Fruit fly (Drosophila melanogaster) whole organism, wandering third instar larva: ENCODE measurements around the gene alphaCOP.

ENCODE experiments used
- Abd-B ChIP-seq: fragments of >200 bp; optimal IDR thresholded peaks from 2 replicates; lab custom pipeline; 2017; ENCODE audit warnings: missing biosample characterization, missing genetic modification characterization
- CG9705 ChIP-seq: fragments of 200-800 bp; sonication (Bioruptor generic); optimal IDR thresholded peaks from 2 replicates; lab custom pipeline; 2018; ENCODE audit warnings: missing biosample characterization, mild to moderate bottlenecking, missing genetic modification characterization
- Dfd ChIP-seq: fragments of >200 bp; optimal IDR thresholded peaks from 2 replicates; lab custom pipeline; 2017; ENCODE audit warnings: missing biosample characterization, missing genetic modification characterization
- Dif ChIP-seq: fragments of 200-275, 200-300 bp; sonication (Bioruptor generic); optimal IDR thresholded peaks from 2 replicates; lab custom pipeline; 2018; ENCODE audit warnings: missing biosample characterization, missing genetic modification characterization; ENCODE audit not compliant: partially characterized antibody
- Hr78 ChIP-seq: fragments of >200 bp; optimal IDR thresholded peaks from 2 replicates; lab custom pipeline; 2017; ENCODE audit warnings: missing biosample characterization, missing genetic modification characterization
- br ChIP-seq: fragments of 200-800 bp; sonication (Bioruptor generic); optimal IDR thresholded peaks from 2 replicates; lab custom pipeline; 2016; ENCODE audit warnings: missing biosample characterization, missing genetic modification characterization
- brk ChIP-seq: fragments of 200-800 bp; sonication (Bioruptor generic); optimal IDR thresholded peaks from 2 replicates; lab custom pipeline; 2016; ENCODE audit warnings: missing biosample characterization, mild to moderate bottlenecking, missing genetic modification characterization
- foxo ChIP-seq, 2 experiments: fragments of 200-800 bp; sonication (Bioruptor generic); optimal IDR thresholded peaks; 2 replicates in 1 of 2; 3 replicates in 1 of 2; lab custom pipeline; 2016 to 2017; ENCODE audit warnings: missing biosample characterization in 2 of 2, missing genetic modification characterization in 2 of 2
- h ChIP-seq: fragments of 200-800 bp; sonication (Bioruptor generic); optimal IDR thresholded peaks from 3 replicates; lab custom pipeline; 2016; ENCODE audit warnings: missing biosample characterization, mild to moderate bottlenecking, missing genetic modification characterization
- pan ChIP-seq: fragments of >200 bp; optimal IDR thresholded peaks from 2 replicates; lab custom pipeline; 2017
- rgr ChIP-seq: fragments of 200-800 bp; sonication (Bioruptor generic); optimal IDR thresholded peaks from 3 replicates; lab custom pipeline; 2016; ENCODE audit warnings: missing biosample characterization, mild to moderate bottlenecking, missing genetic modification characterization
- sv ChIP-seq: fragments of 200-800 bp; sonication (Bioruptor generic); optimal IDR thresholded peaks from 3 replicates; lab custom pipeline; 2016; ENCODE audit warnings: missing biosample characterization, missing genetic modification characterization
- usp ChIP-seq: fragments of >200 bp; optimal IDR thresholded peaks from 2 replicates; lab custom pipeline; 2017; ENCODE audit warnings: missing biosample characterization, missing genetic modification characterization

DNA sequence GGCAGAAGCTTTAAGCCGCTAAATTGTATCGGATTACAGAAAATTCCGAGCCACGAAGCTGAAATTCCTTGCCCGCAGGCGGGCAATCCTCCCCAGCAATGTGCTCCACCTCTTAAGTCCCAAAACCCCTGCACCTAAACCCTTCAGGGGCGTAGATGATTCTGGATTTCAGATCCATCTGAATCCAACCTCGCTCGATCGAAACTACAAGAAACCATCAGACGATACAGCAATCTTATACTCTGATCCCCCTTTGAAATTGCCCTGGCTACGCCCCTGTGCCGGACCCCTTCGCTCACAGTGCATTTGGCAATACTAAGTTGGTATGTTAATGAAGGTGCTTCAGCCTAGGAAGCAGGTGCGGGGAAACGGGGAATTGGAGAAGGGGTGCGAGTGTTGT is 38.1 kb upstream of the alphaCOP start:
- TF ChIP-seq br: peak; percentile 58
- TF ChIP-seq rgr: peak; percentile 58
- TF ChIP-seq Hr78: no peak
- TF ChIP-seq sv (GFP tag; lab: Kevin White, UChicago): no peak
- no peak for TF ChIP-seq usp (GFP tag; lab: Kevin White, UChicago)
- peak; percentile 47 for TF ChIP-seq CG9705 (GFP tag; lab: Kevin White, UChicago)
- TF ChIP-seq Dfd: no peak
- TF ChIP-seq brk (GFP tag; lab: Kevin White, UChicago): peak; percentile 5
- no peak for TF ChIP-seq pan
- TF ChIP-seq foxo (GFP tag; optimal IDR thresholded peaks at IDR 0.05; lab: Kevin White, UChicago): peak in 1 of 2 experiments; percentile 76
- peak; percentile 42 for TF ChIP-seq h
- no peak for TF ChIP-seq Abd-B (GFP tag; lab: Kevin White, UChicago)
- TF ChIP-seq Dif (GFP tag; lab: Kevin White, UChicago): no peak
